Worm (Caenorhabditis elegans) whole organism, young adult: Measurements from ENCODE around the gene his-32.

Experiments
- B0035.1 ChIP-seq: sonication (generic microtip); optimal IDR thresholded peaks from 2 replicates; lab custom pipeline; 2016; ENCODE audit warnings: missing genetic modification characterization, mild to moderate bottlenecking, missing compliant biosample characterization, missing genotype, missing genetic modification reagents
- B0336.3 ChIP-seq: fragments of 200-800 bp; sonication (Bioruptor generic); IDR thresholded peaks from 2 replicates; pipeline ENCODE4 v1.3.6; 2022; ENCODE audit warnings: missing genetic modification characterization, missing compliant biosample characterization
- C06A6.2 ChIP-seq: fragments of 200-800 bp; sonication (Bioruptor generic); conservative IDR thresholded peaks from 2 replicates; pipeline ENCODE4 v1.3.6; 2022; ENCODE audit warnings: missing genetic modification characterization, missing compliant biosample characterization
- C17E4.6 ChIP-seq: fragments of 200-800 bp; sonication (Bioruptor generic); IDR thresholded peaks from 2 replicates; pipeline ENCODE4 v1.3.6; 2022; ENCODE audit warnings: missing genetic modification reagents, missing genetic modification characterization, missing compliant biosample characterization
- F39B2.1 ChIP-seq: fragments of 200-800 bp; sonication (Bioruptor generic); IDR thresholded peaks from 2 replicates; pipeline ENCODE4 v1.3.6; 2022; ENCODE audit warnings: missing genetic modification reagents, missing genetic modification characterization, missing compliant biosample characterization
- T07F8.4 ChIP-seq: sonication (generic microtip); optimal IDR thresholded peaks from 2 replicates; lab custom pipeline; 2016; ENCODE audit warnings: mild to moderate bottlenecking, missing genetic modification characterization, moderate library complexity, missing compliant biosample characterization
- Y53G8AR.9 ChIP-seq: fragments of 200-800 bp; sonication (Bioruptor generic); conservative IDR thresholded peaks from 2 replicates; pipeline ENCODE4 v1.3.6; 2022; ENCODE audit warnings: missing genetic modification reagents, missing genetic modification characterization, missing compliant biosample characterization
- Y79H2A.3 ChIP-seq: fragments of 200-800 bp; sonication (Bioruptor generic); conservative IDR thresholded peaks from 2 replicates; pipeline ENCODE4 v1.3.6; 2022; ENCODE audit warnings: missing genetic modification reagents, missing genetic modification characterization, missing compliant biosample characterization
- ZK185.1 ChIP-seq: sonication (generic microtip); optimal IDR thresholded peaks from 2 replicates; lab custom pipeline; 2016; ENCODE audit warnings: mild to moderate bottlenecking, missing genetic modification characterization, missing compliant biosample characterization; ENCODE audit not compliant: poor library complexity, severe bottlenecking
- ama-1 ChIP-seq, 3 experiments: fragments of 150-350 bp in 1 of 3; sonication (generic microtip) in 2 of 3; optimal IDR thresholded peaks; 2 replicates each; lab custom pipeline; 2014 to 2018; ENCODE audit warnings: missing biosample characterization in 2 of 3, missing genetic modification characterization in 2 of 3, missing genetic modification reagents in 2 of 3
- aptf-2 ChIP-seq: fragments of 200-800 bp; sonication (Bioruptor generic); conservative IDR thresholded peaks from 2 replicates; pipeline ENCODE4 v1.3.6; 2022; ENCODE audit warnings: missing genetic modification reagents, missing genetic modification characterization, missing compliant biosample characterization
- aptf-3 ChIP-seq: fragments of 200-800 bp; sonication (Bioruptor generic); IDR thresholded peaks from 2 replicates; pipeline ENCODE4 v1.3.6; 2022; ENCODE audit warnings: missing genetic modification characterization, missing compliant biosample characterization
- bed-1 ChIP-seq: fragments of 200-800 bp; sonication (Bioruptor generic); IDR thresholded peaks from 2 replicates; pipeline ENCODE4 v1.3.6; 2022; ENCODE audit warnings: missing genetic modification reagents, missing genetic modification characterization, missing compliant biosample characterization
- cebp-1 ChIP-seq, 2 experiments: fragments of 200-800 bp in 1 of 2; sonication (Bioruptor generic) in 1 of 2; sonication (generic microtip) in 1 of 2; IDR thresholded peaks in 1 of 2; optimal IDR thresholded peaks in 1 of 2; 2 replicates each; pipeline versions ENCODE4 v1.3.6 to Lab custom; 2017 to 2022; ENCODE audit warnings: missing compliant biosample characterization in 2 of 2, missing genetic modification characterization in 2 of 2, mild to moderate bottlenecking in 1 of 2, missing genetic modification reagents in 1 of 2, moderate library complexity in 1 of 2
- ceh-40 ChIP-seq: fragments of 200-800 bp; sonication (Bioruptor generic); IDR thresholded peaks from 2 replicates; pipeline ENCODE4 v1.3.6; 2022; ENCODE audit warnings: missing genetic modification characterization, missing compliant biosample characterization
- ceh-79 ChIP-seq: sonication (generic microtip); optimal IDR thresholded peaks from 2 replicates; lab custom pipeline; 2017; ENCODE audit warnings: mild to moderate bottlenecking, missing genetic modification characterization, missing compliant biosample characterization
- chd-7 ChIP-seq: sonication (generic microtip); optimal IDR thresholded peaks from 2 replicates; lab custom pipeline; 2016; ENCODE audit warnings: mild to moderate bottlenecking, missing genetic modification characterization, moderate library complexity, missing compliant biosample characterization
- efl-1 ChIP-seq: fragments of 150-350 bp; optimal IDR thresholded peaks from 2 replicates; lab custom pipeline; 2014; ENCODE audit warnings: missing biosample characterization, missing genetic modification reagents, missing genetic modification characterization
- egrh-3 ChIP-seq: fragments of 200-800 bp; sonication (Bioruptor generic); IDR thresholded peaks from 2 replicates; pipeline ENCODE4 v1.3.6; 2022; ENCODE audit warnings: missing genetic modification reagents, missing genetic modification characterization, missing compliant biosample characterization
- ekl-4 ChIP-seq: fragments of 200-800 bp; sonication (Bioruptor generic); IDR thresholded peaks from 2 replicates; pipeline ENCODE4 v1.3.6; 2022; ENCODE audit warnings: missing genetic modification reagents, missing genetic modification characterization, missing compliant biosample characterization
- fkh-3 ChIP-seq: sonication (generic microtip); optimal IDR thresholded peaks from 2 replicates; lab custom pipeline; 2016; ENCODE audit warnings: mild to moderate bottlenecking, missing genetic modification characterization, missing compliant biosample characterization
- him-1 ChIP-seq: sonication (generic microtip); optimal IDR thresholded peaks from 2 replicates; lab custom pipeline; 2016; ENCODE audit warnings: missing genotype, missing genetic modification reagents, missing genetic modification characterization, missing compliant biosample characterization
- hmg-20 ChIP-seq: fragments of 200-800 bp; sonication (Bioruptor generic); IDR thresholded peaks from 2 replicates; pipeline ENCODE4 v1.3.6; 2022; ENCODE audit warnings: missing genetic modification reagents, missing genetic modification characterization, missing compliant biosample characterization
- hrde-1 ChIP-seq: sonication (generic microtip); optimal IDR thresholded peaks from 2 replicates; lab custom pipeline; 2016; ENCODE audit warnings: missing genetic modification characterization, mild to moderate bottlenecking, missing compliant biosample characterization, moderate library complexity, missing genotype, missing genetic modification reagents, borderline replicate concordance
- hsf-1 ChIP-seq: fragments of 200-800 bp; sonication (Bioruptor generic); IDR thresholded peaks from 2 replicates; pipeline ENCODE4 v1.3.6; 2022; ENCODE audit warnings: missing genetic modification reagents, missing genetic modification characterization, missing compliant biosample characterization
- lin-40 ChIP-seq: sonication (generic microtip); optimal IDR thresholded peaks from 2 replicates; lab custom pipeline; 2016; ENCODE audit warnings: missing genetic modification characterization, mild to moderate bottlenecking, missing compliant biosample characterization, missing genotype, missing genetic modification reagents
- lin-54 ChIP-seq: fragments of 200-800 bp; sonication (Bioruptor generic); optimal IDR thresholded peaks from 2 replicates; lab custom pipeline; 2018; ENCODE audit warnings: mild to moderate bottlenecking, missing genetic modification characterization, missing compliant biosample characterization
- mel-28 ChIP-seq: sonication (generic microtip); optimal IDR thresholded peaks from 2 replicates; lab custom pipeline; 2016; ENCODE audit warnings: borderline replicate concordance, mild to moderate bottlenecking, missing genetic modification characterization, missing compliant biosample characterization
- mes-4 ChIP-seq: sonication (generic microtip); optimal IDR thresholded peaks from 2 replicates; lab custom pipeline; 2016; ENCODE audit warnings: missing genotype, missing genetic modification characterization, missing compliant biosample characterization
- nfya-1 ChIP-seq: sonication (generic microtip); optimal IDR thresholded peaks from 2 replicates; lab custom pipeline; 2017; ENCODE audit warnings: antibody characterized with exemption, missing compliant biosample characterization, missing genetic modification characterization, borderline replicate concordance; ENCODE audit not compliant: insufficient read depth
- nhr-120 ChIP-seq: fragments of 200-800 bp; sonication (Bioruptor generic); IDR thresholded peaks from 2 replicates; pipeline ENCODE4 v1.3.6; 2022; ENCODE audit warnings: missing genetic modification characterization, missing compliant biosample characterization
- pbrm-1 ChIP-seq: fragments of 200-800 bp; sonication (Bioruptor generic); IDR thresholded peaks from 2 replicates; pipeline ENCODE4 v1.3.6; 2022; ENCODE audit warnings: missing genetic modification reagents, missing genetic modification characterization, missing compliant biosample characterization
- rec-8 ChIP-seq, 2 experiments: sonication (generic microtip); optimal IDR thresholded peaks; 2 replicates each; lab custom pipeline; 2016; ENCODE audit warnings: mild to moderate bottlenecking in 2 of 2, missing genetic modification characterization in 2 of 2, missing genetic modification reagents in 2 of 2, missing genotype in 2 of 2, missing biosample characterization in 1 of 2, missing compliant biosample characterization in 1 of 2, moderate library complexity in 1 of 2
- snpc-1.1 ChIP-seq: sonication (generic microtip); optimal IDR thresholded peaks from 2 replicates; lab custom pipeline; 2017; ENCODE audit warnings: missing genetic modification characterization, mild to moderate bottlenecking, missing compliant biosample characterization, antibody characterized with exemption, moderate library complexity, missing genotype, missing genetic modification reagents; ENCODE audit not compliant: insufficient read depth
- snpc-1.3 ChIP-seq: sonication (generic microtip); optimal IDR thresholded peaks from 2 replicates; lab custom pipeline; 2017; ENCODE audit warnings: missing genetic modification characterization, mild to moderate bottlenecking, missing compliant biosample characterization, antibody characterized with exemption, moderate library complexity, missing genotype, missing genetic modification reagents; ENCODE audit not compliant: insufficient read depth
- snpc-4 ChIP-seq, 5 experiments: fragments of 150-350 bp in 1 of 5; sonication (generic microtip) in 4 of 5; optimal IDR thresholded peaks; 2 replicates each; lab custom pipeline; 2014 to 2018; ENCODE audit warnings: missing genetic modification characterization in 5 of 5, missing biosample characterization in 3 of 5, antibody characterized with exemption in 2 of 5, mild to moderate bottlenecking in 2 of 5, missing compliant biosample characterization in 2 of 5, missing genotype in 2 of 5, moderate library complexity in 2 of 5, missing genetic modification reagents in 1 of 5
- sptf-2 ChIP-seq: fragments of 200-800 bp; sonication (Bioruptor generic); optimal IDR thresholded peaks from 2 replicates; lab custom pipeline; 2018; ENCODE audit warnings: mild to moderate bottlenecking, missing genetic modification characterization, missing compliant biosample characterization
- tbp1 ChIP-seq: fragments of 200-800 bp; sonication (Bioruptor generic); optimal IDR thresholded peaks from 2 replicates; lab custom pipeline; 2018; ENCODE audit warnings: mild to moderate bottlenecking, missing genetic modification characterization, missing compliant biosample characterization
- tlf-1 ChIP-seq: fragments of 200-800 bp; sonication (Bioruptor generic); optimal IDR thresholded peaks from 2 replicates; lab custom pipeline; 2018; ENCODE audit warnings: mild to moderate bottlenecking, missing genetic modification characterization, missing compliant biosample characterization
- unc-130 ChIP-seq: sonication (generic microtip); optimal IDR thresholded peaks from 2 replicates; lab custom pipeline; 2016; ENCODE audit warnings: missing genetic modification reagents, missing genetic modification characterization, missing compliant biosample characterization
- xnd-1 ChIP-seq: sonication (generic microtip); optimal IDR thresholded peaks from 2 replicates; lab custom pipeline; 2016; ENCODE audit warnings: missing genotype, missing genetic modification reagents, missing genetic modification characterization, missing compliant biosample characterization

Gene his-32

DNA sequence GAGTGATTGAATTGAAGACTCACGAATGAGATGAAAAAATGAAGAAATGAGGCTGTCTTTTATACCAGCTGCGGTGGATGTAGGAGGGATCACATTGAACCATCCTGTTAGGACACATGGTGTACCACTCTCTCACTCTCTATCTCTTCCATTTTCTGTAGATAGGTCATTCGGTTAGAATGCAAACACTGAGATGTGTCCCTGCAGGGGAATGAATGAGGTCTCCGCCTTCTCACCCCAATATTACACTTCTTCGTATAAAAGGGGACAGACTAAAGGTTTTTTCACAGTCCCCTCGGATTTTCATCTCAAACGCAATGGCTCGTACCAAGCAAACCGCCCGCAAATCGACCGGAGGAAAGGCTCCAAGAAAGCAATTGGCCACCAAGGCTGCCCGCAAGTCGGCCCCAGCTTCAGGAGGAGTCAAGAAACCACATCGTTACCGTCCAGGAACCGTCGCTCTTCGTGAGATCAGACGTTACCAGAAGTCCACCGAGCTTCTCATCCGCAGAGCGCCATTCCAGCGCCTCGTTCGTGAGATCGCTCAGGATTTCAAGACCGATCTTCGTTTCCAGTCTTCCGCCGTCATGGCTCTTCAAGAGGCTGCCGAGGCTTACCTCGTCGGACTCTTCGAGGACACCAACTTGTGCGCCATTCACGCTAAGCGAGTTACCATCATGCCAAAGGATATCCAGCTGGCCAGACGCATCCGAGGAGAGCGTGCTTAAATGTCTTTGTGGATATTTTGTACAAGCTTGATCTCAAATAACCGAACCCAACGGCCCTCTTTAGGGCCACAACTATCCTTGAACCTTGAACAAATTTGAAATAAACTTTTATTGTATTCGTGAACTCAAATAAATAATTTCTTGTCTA, at the start of gene his-32:
Gene his-32, plus strand, starts transcription at position 318 of the 876 bp plus-strand sequence.
- TF ChIP-seq nhr-120 (GFP tag; lab: Robert Waterston, UW), result no peak
- TF ChIP-seq mel-28 (tag; lab: Kevin White, UChicago), result no peak
- peak; percentile 44; the same call in 1 of the 2 replicates for TF ChIP-seq pbrm-1 (GFP tag; lab: Robert Waterston, UW)
- TF ChIP-seq T07F8.4 (tag; lab: Kevin White, UChicago), result no peak
- peak; percentile 49; the same call in 1 of the 2 replicates for TF ChIP-seq egrh-3 (GFP tag; lab: Robert Waterston, UW)
- TF ChIP-seq B0035.1 (tag; lab: Kevin White, UChicago), result no peak
- no peak for TF ChIP-seq B0336.3 (GFP tag; lab: Robert Waterston, UW)
- TF ChIP-seq unc-130, result no peak
- TF ChIP-seq bed-1 (GFP tag; lab: Robert Waterston, UW), result no peak
- TF ChIP-seq aptf-3 (GFP tag; lab: Robert Waterston, UW), result no peak
- TF ChIP-seq ceh-79 (tag; lab: Kevin White, UChicago), result no peak
- no peak for TF ChIP-seq efl-1
- TF ChIP-seq ama-1 (optimal IDR thresholded peaks at IDR 0.05; lab: Kevin White, UChicago), result no peak
- no peak for TF ChIP-seq ama-1 (GFP tag; optimal IDR thresholded peaks at IDR 0.05; lab: Kevin White, UChicago)
- TF ChIP-seq ekl-4 (GFP tag; lab: Robert Waterston, UW), result peak; percentile 37; the same call in 1 of the 2 replicates
- no peak for TF ChIP-seq Y53G8AR.9 (GFP tag; lab: Robert Waterston, UW)
- TF ChIP-seq lin-54, result no peak
- no peak for TF ChIP-seq nfya-1 (tag; lab: Kevin White, UChicago)
- no peak for TF ChIP-seq ZK185.1 (tag; lab: Kevin White, UChicago)
- no peak for TF ChIP-seq snpc-1.1
- TF ChIP-seq rec-8 (tag; optimal IDR thresholded peaks at IDR 0.05; lab: Kevin White, UChicago), result no peak
- no peak for TF ChIP-seq snpc-1.3 (tag; lab: Kevin White, UChicago)
- peak; percentile 63; the same call in 1 of the 2 replicates for TF ChIP-seq F39B2.1 (GFP tag; lab: Robert Waterston, UW)
- TF ChIP-seq hrde-1, result no peak
- TF ChIP-seq tbp1 (GFP tag; lab: Kevin White, UChicago), result no peak
- TF ChIP-seq mes-4, result no peak
- TF ChIP-seq lin-40 (tag; lab: Kevin White, UChicago), result no peak
- TF ChIP-seq aptf-2 (GFP tag; lab: Robert Waterston, UW), result no peak
- no peak for TF ChIP-seq C17E4.6 (GFP tag; lab: Robert Waterston, UW)
- no peak for TF ChIP-seq hmg-20 (GFP tag; lab: Robert Waterston, UW)
- no peak for TF ChIP-seq sptf-2 (GFP tag; lab: Kevin White, UChicago)
- TF ChIP-seq, all 124 proteins: peak for 4

DNA sequence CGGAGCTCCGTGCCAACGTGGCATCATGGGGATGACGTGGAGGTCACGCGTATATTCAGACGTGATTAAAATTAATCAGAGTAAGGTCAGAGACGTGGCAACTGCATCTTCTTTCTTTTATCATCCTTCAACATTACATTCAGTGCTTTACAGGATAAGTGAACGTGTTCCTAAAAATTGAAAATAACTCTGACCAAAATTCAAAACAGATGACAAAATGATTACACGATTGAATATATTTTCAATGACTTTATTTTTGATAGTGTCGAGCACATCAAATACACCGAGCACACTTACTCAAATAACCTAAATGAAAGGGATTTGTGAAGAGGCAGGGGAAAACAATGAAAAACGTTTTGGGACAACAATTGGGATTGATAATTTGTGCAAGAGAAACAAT, 47.8 kb upstream of the his-32 start, which contains the start of gene K07H8.9:
Gene K07H8.9, minus strand, starts transcription at position 125 of the 400 bp plus-strand sequence.
- TF ChIP-seq xnd-1, result peak; percentile 15
- peak; percentile 38 for TF ChIP-seq unc-130
- peak; percentile 57; the same call in 1 of the 2 replicates for TF ChIP-seq hsf-1 (GFP tag; lab: Robert Waterston, UW)
- no peak for TF ChIP-seq cebp-1 (GFP tag; IDR thresholded peaks at IDR 0.05; lab: Robert Waterston, UW)
- TF ChIP-seq cebp-1 (tag; optimal IDR thresholded peaks at IDR 0.05; lab: Kevin White, UChicago), result no peak
- peak; percentile 33; the same call in 1 of the 2 replicates for TF ChIP-seq B0336.3 (GFP tag; lab: Robert Waterston, UW)
- peak; percentile 40 for TF ChIP-seq tlf-1
- TF ChIP-seq fkh-3 (tag; lab: Kevin White, UChicago), result peak; percentile 6
- TF ChIP-seq ama-1 (optimal IDR thresholded peaks at IDR 0.05; lab: Kevin White, UChicago), result no peak
- peak in 1 of 2 experiments; percentile 85 for TF ChIP-seq ama-1 (GFP tag; optimal IDR thresholded peaks at IDR 0.05; lab: Kevin White, UChicago)
- no peak for TF ChIP-seq C06A6.2 (GFP tag; lab: Robert Waterston, UW)
- TF ChIP-seq Y79H2A.3 (GFP tag; lab: Robert Waterston, UW), result 0 out of 2 replicates have a peak, but pooled peaks have one; percentile 8
- TF ChIP-seq chd-7 (tag; lab: Kevin White, UChicago), result no peak
- TF ChIP-seq B0035.1 (tag; lab: Kevin White, UChicago), result no peak
- peak in 1 of 2 experiments; percentile 26 for TF ChIP-seq rec-8 (tag; optimal IDR thresholded peaks at IDR 0.05; lab: Kevin White, UChicago)
- no peak for TF ChIP-seq snpc-4 (GFP tag; optimal IDR thresholded peaks at IDR 0.05; lab: Kevin White, UChicago)
- peak in 2 of 4 experiments; percentile 27 to 29 for TF ChIP-seq snpc-4 (tag; optimal IDR thresholded peaks at IDR 0.05; lab: Kevin White, UChicago)
- TF ChIP-seq ceh-40 (GFP tag; lab: Robert Waterston, UW), result 0 out of 2 replicates have a peak, but pooled peaks have one; percentile 20
- peak; percentile 91 for TF ChIP-seq hrde-1
- peak; percentile 31 for TF ChIP-seq him-1 (tag; lab: Kevin White, UChicago)
